Worm (Caenorhabditis elegans) whole organism, L1 larva: Measurements from ENCODE around the gene nlp-58.
A peak's percentile ranks its signal among the peaks of the same experiment; 100 is the strongest.

Experiments used
- C16A3.4 ChIP-seq: fragments of 150-350 bp; optimal IDR thresholded peaks from 2 replicates; lab custom pipeline; 2014; ENCODE audit warnings: missing biosample characterization, missing genetic modification characterization
- F16B12.6 ChIP-seq: fragments of 150-350 bp; optimal IDR thresholded peaks from 2 replicates; lab custom pipeline; 2014; ENCODE audit warnings: missing biosample characterization, missing genetic modification characterization
- aly-2 ChIP-seq: fragments of 150-350 bp; optimal IDR thresholded peaks from 2 replicates; lab custom pipeline; 2014; ENCODE audit warnings: missing biosample characterization, missing genetic modification characterization
- ceh-63 ChIP-seq: fragments of 200-800 bp; sonication (Bioruptor generic); optimal IDR thresholded peaks from 2 replicates; lab custom pipeline; 2018; ENCODE audit warnings: mild to moderate bottlenecking, missing genetic modification characterization, missing compliant biosample characterization
- ceh-8 ChIP-seq: fragments of 200-800 bp; sonication (Bioruptor generic); optimal IDR thresholded peaks from 2 replicates; lab custom pipeline; 2018; ENCODE audit warnings: mild to moderate bottlenecking, missing genetic modification characterization, moderate library complexity, missing compliant biosample characterization
- ceh-82 ChIP-seq, 3 experiments: fragments of 150-350 bp in 1 of 3; sonication (generic microtip) in 2 of 3; optimal IDR thresholded peaks; 2 replicates each; lab custom pipeline; 2014 to 2017; ENCODE audit warnings: missing biosample characterization in 3 of 3, missing genetic modification characterization in 3 of 3
- ceh-90 ChIP-seq: sonication (generic microtip); optimal IDR thresholded peaks from 2 replicates; lab custom pipeline; 2016; ENCODE audit warnings: missing genetic modification characterization, missing compliant biosample characterization
- dpl-1 ChIP-seq, 3 experiments: fragments of 150-350 bp in 2 of 3; sonication (generic microtip) in 1 of 3; optimal IDR thresholded peaks; 2 replicates each; lab custom pipeline; 2014 to 2017; ENCODE audit warnings: missing biosample characterization in 3 of 3, missing genetic modification characterization in 3 of 3, missing genetic modification reagents in 3 of 3
- dsc-1 ChIP-seq: sonication (generic microtip); optimal IDR thresholded peaks from 2 replicates; lab custom pipeline; 2016; ENCODE audit warnings: mild to moderate bottlenecking, missing genetic modification characterization, missing compliant biosample characterization
- efl-1 ChIP-seq, 4 experiments: fragments of 150-350 bp; optimal IDR thresholded peaks in 3 of 4; peaks in 1 of 4; 1 replicate in 1 of 4; 2 replicates in 3 of 4; lab custom pipeline; 2014; ENCODE audit warnings: missing biosample characterization in 2 of 4, missing genetic modification characterization in 2 of 4, missing genetic modification reagents in 2 of 4
- egl-27 ChIP-seq, 2 experiments: fragments of 150-350 bp in 1 of 2; sonication (generic microtip); optimal IDR thresholded peaks; 3 replicates each; lab custom pipeline; 2017 to 2018; ENCODE audit warnings: missing biosample characterization in 2 of 2, missing genetic modification characterization in 2 of 2, missing genetic modification reagents in 2 of 2
- elt-2 ChIP-seq: sonication (generic microtip); optimal IDR thresholded peaks from 2 replicates; lab custom pipeline; 2016; ENCODE audit warnings: missing genetic modification characterization, mild to moderate bottlenecking, inconsistent platforms, missing compliant biosample characterization, missing genetic modification reagents
- fkh-8 ChIP-seq: sonication (generic microtip); optimal IDR thresholded peaks from 2 replicates; lab custom pipeline; 2016; ENCODE audit warnings: mild to moderate bottlenecking, missing genetic modification characterization, missing compliant biosample characterization
- fos-1 ChIP-seq: fragments of 150-350 bp; optimal IDR thresholded peaks from 2 replicates; lab custom pipeline; 2014; ENCODE audit warnings: missing biosample characterization, missing genetic modification characterization
- grh-1 ChIP-seq: fragments of 200-800 bp; sonication (Bioruptor generic); IDR thresholded peaks from 2 replicates; pipeline ENCODE4 v1.3.6; 2022; ENCODE audit warnings: missing genetic modification reagents, missing genetic modification characterization, missing compliant biosample characterization
- hlh-17 ChIP-seq: fragments of 200-800 bp; sonication (Bioruptor generic); optimal IDR thresholded peaks from 2 replicates; lab custom pipeline; 2018; ENCODE audit warnings: missing genetic modification characterization, mild to moderate bottlenecking, missing compliant biosample characterization, moderate library complexity, borderline replicate concordance
- irx-1 ChIP-seq: sonication (generic microtip); optimal IDR thresholded peaks from 2 replicates; lab custom pipeline; 2016; ENCODE audit warnings: missing genetic modification characterization, missing compliant biosample characterization
- lin-14 ChIP-seq: fragments of 200-800 bp; sonication (Bioruptor generic); optimal IDR thresholded peaks from 2 replicates; lab custom pipeline; 2018; ENCODE audit warnings: mild to moderate bottlenecking, missing genetic modification characterization, moderate library complexity, missing compliant biosample characterization
- lir-3 ChIP-seq: sonication (generic microtip); optimal IDR thresholded peaks from 2 replicates; lab custom pipeline; 2016; ENCODE audit warnings: mild to moderate bottlenecking, missing genetic modification characterization, moderate library complexity, missing compliant biosample characterization; ENCODE audit not compliant: poor library complexity
- mdl-1 ChIP-seq, 2 experiments: fragments of 150-350 bp; optimal IDR thresholded peaks; 2 replicates each; lab custom pipeline; 2014 to 2017; ENCODE audit warnings: missing biosample characterization in 2 of 2, missing genetic modification characterization in 2 of 2, inconsistent platforms in 1 of 2
- nhr-47 ChIP-seq: sonication (generic microtip); optimal IDR thresholded peaks from 2 replicates; lab custom pipeline; 2016; ENCODE audit warnings: mild to moderate bottlenecking, missing genetic modification characterization, moderate library complexity, missing compliant biosample characterization
- nhr-71 ChIP-seq: sonication (generic microtip); optimal IDR thresholded peaks from 2 replicates; lab custom pipeline; 2016; ENCODE audit warnings: mild to moderate bottlenecking, missing genetic modification characterization, moderate library complexity, missing compliant biosample characterization
- nhr-84 ChIP-seq: sonication (generic microtip); optimal IDR thresholded peaks from 2 replicates; lab custom pipeline; 2017; ENCODE audit warnings: missing biosample characterization, missing genetic modification characterization
- nhr-85 ChIP-seq: sonication (generic microtip); peaks from one replicate; lab custom pipeline; 2016; ENCODE audit warnings: missing genetic modification characterization, inconsistent platforms, missing compliant biosample characterization
- nhr-90 ChIP-seq: sonication (generic microtip); optimal IDR thresholded peaks from 2 replicates; lab custom pipeline; 2016; ENCODE audit warnings: mild to moderate bottlenecking, missing genetic modification characterization, missing compliant biosample characterization; ENCODE audit not compliant: poor library complexity
- pag-3 ChIP-seq: sonication (generic microtip); optimal IDR thresholded peaks from 2 replicates; lab custom pipeline; 2017; ENCODE audit warnings: missing genetic modification characterization, mild to moderate bottlenecking, missing compliant biosample characterization, antibody characterized with exemption, borderline replicate concordance; ENCODE audit not compliant: insufficient read depth
- skn-1 ChIP-seq: fragments of 150-350 bp; optimal IDR thresholded peaks from 2 replicates; lab custom pipeline; 2014; ENCODE audit warnings: missing biosample characterization, missing genetic modification characterization
- snpc-4 ChIP-seq: fragments of 150-350 bp; optimal IDR thresholded peaks from 2 replicates; lab custom pipeline; 2014; ENCODE audit warnings: missing biosample characterization, missing genetic modification characterization
- snu-23 ChIP-seq: sonication (generic microtip); optimal IDR thresholded peaks from 2 replicates; lab custom pipeline; 2016; ENCODE audit warnings: missing genetic modification characterization, missing compliant biosample characterization
- tbx-2 ChIP-seq: sonication (generic microtip); optimal IDR thresholded peaks from 2 replicates; lab custom pipeline; 2016; ENCODE audit warnings: missing genetic modification characterization, missing compliant biosample characterization
- tlp-1 ChIP-seq: fragments of 150-350 bp; optimal IDR thresholded peaks from 2 replicates; lab custom pipeline; 2014; ENCODE audit warnings: missing biosample characterization, missing genetic modification characterization
- unc-130 ChIP-seq: fragments of 150-350 bp; optimal IDR thresholded peaks from 2 replicates; lab custom pipeline; 2017; ENCODE audit warnings: missing biosample characterization, missing genetic modification characterization, inconsistent platforms
- unc-30 ChIP-seq: sonication (generic microtip); optimal IDR thresholded peaks from 2 replicates; lab custom pipeline; 2017; ENCODE audit warnings: missing biosample characterization, missing genetic modification characterization
- unc-62 ChIP-seq: fragments of 150-350 bp; optimal IDR thresholded peaks from 2 replicates; lab custom pipeline; 2014; ENCODE audit warnings: missing biosample characterization, missing genetic modification reagents, missing genetic modification characterization
- ztf-11 ChIP-seq, 2 experiments: sonication (generic microtip); optimal IDR thresholded peaks; 2 replicates each; lab custom pipeline; 2016 to 2017; ENCODE audit warnings: missing genetic modification characterization in 2 of 2, missing biosample characterization in 1 of 2, missing compliant biosample characterization in 1 of 2

nlp-58 gene

ce11 chrV:9970119-9970518 lies 21.4 kb upstream of the nlp-58 start (continued):
- TF ChIP-seq ceh-8, result peak; percentile 17
- peak; percentile 76 for TF ChIP-seq skn-1 (tag; lab: Kevin White, UChicago)
- no peak for TF ChIP-seq hlh-17
- peak; percentile 30 for TF ChIP-seq F16B12.6
- TF ChIP-seq irx-1, result peak; percentile 2
- TF ChIP-seq ztf-11 (tag; optimal IDR thresholded peaks at IDR 0.05; lab: Kevin White, UChicago), result no peak
- TF ChIP-seq dpl-1 (GFP tag; optimal IDR thresholded peaks at IDR 0.05; lab: Kevin White, UChicago), result peak in 2 of 3 experiments; percentile 45 to 46
- no peak for TF ChIP-seq egl-27 (tag; optimal IDR thresholded peaks at IDR 0.05; lab: Kevin White, UChicago)
- peak; percentile 81 for TF ChIP-seq snu-23 (GFP tag; lab: Kevin White, UChicago)
- peak; percentile 10 for TF ChIP-seq snpc-4 (tag; lab: Kevin White, UChicago)
- peak; percentile 52 for TF ChIP-seq lir-3
- no peak for TF ChIP-seq unc-62 (GFP tag; lab: Kevin White, UChicago)
- peak; percentile 69 for TF ChIP-seq nhr-47 (tag; lab: Kevin White, UChicago)
- peak; percentile 24 for TF ChIP-seq ceh-63
- peak; percentile 75 for TF ChIP-seq nhr-71 (tag; lab: Kevin White, UChicago)
- TF ChIP-seq grh-1 (GFP tag; lab: Robert Waterston, UW), result peak; percentile 31; the same call in 1 of the 2 replicates
- TF ChIP-seq ceh-90, result no peak
- TF ChIP-seq dsc-1 (tag; lab: Kevin White, UChicago), result peak; percentile 63
- peak; percentile 43 to 76 (median 72) for TF ChIP-seq ceh-82 (tag; optimal IDR thresholded peaks at IDR 0.05; lab: Kevin White, UChicago)
- peak; percentile 15 for TF ChIP-seq fos-1 (tag; lab: Kevin White, UChicago)
- TF ChIP-seq pag-3 (tag; lab: Kevin White, UChicago), result no peak
- peak; percentile 69 for TF ChIP-seq tbx-2 (tag; lab: Kevin White, UChicago)
- no peak for TF ChIP-seq elt-2
- peak; percentile 77 for TF ChIP-seq unc-130 (tag; lab: Kevin White, UChicago)
- TF ChIP-seq C16A3.4 (tag; lab: Kevin White, UChicago), result peak; percentile 54
- peak; percentile 36 to 59 for TF ChIP-seq efl-1 (optimal IDR thresholded peaks at IDR 0.05; lab: Kevin White, UChicago)
- peak; percentile 42 to 96 for TF ChIP-seq efl-1 (GFP tag; optimal IDR thresholded peaks at IDR 0.05 in 1 of 2; lab: Kevin White, UChicago)
- TF ChIP-seq mdl-1 (tag; optimal IDR thresholded peaks at IDR 0.05; lab: Kevin White, UChicago), result peak in 1 of 2 experiments; percentile 35
- no peak for TF ChIP-seq unc-30

- TF ChIP-seq lin-14 (GFP tag; lab: Kevin White, UChicago) (peak; percentile 21), elt-2 (no peak), aly-2 (no peak), fkh-8 (tag; lab: Kevin White, UChicago) (peak; percentile 33), tlp-1 (tag; lab: Kevin White, UChicago) (no peak)
- TF ChIP-seq, all 84 proteins: peak for 2
Measured at ce11 chrV:9965891-9966290, 17.2 kb upstream of the nlp-58 start.

- peak; percentile 50 for TF ChIP-seq fkh-8 (tag; lab: Kevin White, UChicago)
- peak; percentile 32 for TF ChIP-seq dsc-1 (tag; lab: Kevin White, UChicago)
- no peak for TF ChIP-seq efl-1 (optimal IDR thresholded peaks at IDR 0.05; lab: Kevin White, UChicago)
- TF ChIP-seq efl-1 (GFP tag; optimal IDR thresholded peaks at IDR 0.05 in 1 of 2; lab: Kevin White, UChicago), result peak in 1 of 2 experiments; percentile 88
- TF ChIP-seq lin-14 (GFP tag; lab: Kevin White, UChicago), result peak; percentile 54
- TF ChIP-seq nhr-85 (tag; lab: Kevin White, UChicago), result no peak
- TF ChIP-seq nhr-47 (tag; lab: Kevin White, UChicago), result peak; percentile 1
Measured at ce11 chrV:9964152-9964785, 15.5 kb upstream of the nlp-58 start.

- TF ChIP-seq hlh-17 (no peak), nhr-85 (tag; lab: Kevin White, UChicago) (peak; percentile 81), efl-1 (optimal IDR thresholded peaks at IDR 0.05; lab: Kevin White, UChicago) (no peak), efl-1 (GFP tag; optimal IDR thresholded peaks at IDR 0.05 in 1 of 2; lab: Kevin White, UChicago) (peak in 1 of 2 experiments; percentile 3), nhr-90 (no peak), lin-14 (GFP tag; lab: Kevin White, UChicago) (peak; percentile 64), lir-3 (no peak), nhr-84 (tag; lab: Kevin White, UChicago) (no peak)
Measured at ce11 chrV:9962916-9963315, 14.2 kb upstream of the nlp-58 start.
